Worm (Caenorhabditis elegans) whole organism, L2 larva: ENCODE data around the gene hira-1.

ENCODE experiments used
- ama-1 ChIP-seq: fragments of 150-350 bp; optimal IDR thresholded peaks from 2 replicates; lab custom pipeline; 2018; ENCODE audit warnings: inconsistent platforms
- blmp-1 ChIP-seq: sonication (generic microtip); optimal IDR thresholded peaks from 2 replicates; lab custom pipeline; 2017; ENCODE audit warnings: missing genetic modification characterization, mild to moderate bottlenecking, missing compliant biosample characterization, antibody characterized with exemption, moderate library complexity; ENCODE audit not compliant: insufficient read depth
- ceh-16 ChIP-seq: fragments of 150-350 bp; optimal IDR thresholded peaks from 2 replicates; lab custom pipeline; 2014; ENCODE audit warnings: missing biosample characterization, missing genetic modification characterization
- elt-1 ChIP-seq: fragments of 150-350 bp; optimal IDR thresholded peaks from 2 replicates; lab custom pipeline; 2014; ENCODE audit warnings: missing biosample characterization, missing genetic modification characterization
- mdl-1 ChIP-seq, 2 experiments: fragments of 150-350 bp in 1 of 2; sonication (generic microtip) in 1 of 2; optimal IDR thresholded peaks; 2 replicates each; lab custom pipeline; 2017; ENCODE audit warnings: missing biosample characterization in 2 of 2, missing genetic modification characterization in 2 of 2
- nhr-11 ChIP-seq: fragments of 150-350 bp; optimal IDR thresholded peaks from 2 replicates; lab custom pipeline; 2014; ENCODE audit warnings: missing biosample characterization, missing genetic modification characterization
- nhr-12 ChIP-seq: fragments of 150-350 bp; optimal IDR thresholded peaks from 2 replicates; lab custom pipeline; 2014; ENCODE audit warnings: missing biosample characterization, missing genetic modification characterization
- nhr-21 ChIP-seq: fragments of 150-350 bp; optimal IDR thresholded peaks from 2 replicates; lab custom pipeline; 2014; ENCODE audit warnings: missing biosample characterization, missing genetic modification characterization
- nhr-237 ChIP-seq: fragments of 150-350 bp; optimal IDR thresholded peaks from 2 replicates; lab custom pipeline; 2014; ENCODE audit warnings: missing biosample characterization, missing genetic modification characterization
- unc-39 ChIP-seq: fragments of 150-350 bp; optimal IDR thresholded peaks from 2 replicates; lab custom pipeline; 2014; ENCODE audit warnings: missing biosample characterization, missing genetic modification characterization
- ztf-4 ChIP-seq: fragments of 150-350 bp; optimal IDR thresholded peaks from 2 replicates; lab custom pipeline; 2014; ENCODE audit warnings: missing biosample characterization, missing genetic modification characterization

DNA sequence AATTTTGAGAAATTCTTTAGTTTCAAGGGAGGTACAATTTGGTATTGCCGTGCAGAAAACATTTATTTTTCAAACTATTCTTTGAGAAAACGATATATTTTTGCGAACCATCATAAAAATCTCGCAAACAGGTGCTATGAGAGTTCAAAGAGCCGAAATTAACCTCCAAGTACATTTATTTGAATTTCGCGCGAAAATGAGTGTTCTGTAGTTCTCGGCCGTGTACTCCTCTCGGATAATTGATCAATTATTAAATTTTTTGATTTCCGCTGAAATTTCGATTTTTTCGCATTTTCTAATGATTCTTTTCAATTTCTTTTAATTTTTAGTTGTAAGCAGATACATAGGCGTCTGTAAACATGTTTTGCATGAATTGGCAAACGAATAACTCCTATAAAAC is 745 bp upstream of the hira-1 start:
- no peak for TF ChIP-seq nhr-21 (tag; lab: Kevin White, UChicago)
- TF ChIP-seq blmp-1 (tag; lab: Kevin White, UChicago): no peak
- TF ChIP-seq ama-1 (lab: Kevin White, UChicago): no peak
- TF ChIP-seq nhr-237 (tag; lab: Kevin White, UChicago): no peak
- no peak for TF ChIP-seq nhr-11 (tag; lab: Kevin White, UChicago)
- no peak for TF ChIP-seq elt-1 (tag; lab: Kevin White, UChicago)
- TF ChIP-seq nhr-12 (tag; lab: Kevin White, UChicago): no peak
- no peak for TF ChIP-seq unc-39 (tag; lab: Kevin White, UChicago)
- TF ChIP-seq mdl-1 (tag; optimal IDR thresholded peaks at IDR 0.05; lab: Kevin White, UChicago): no peak
- no peak for TF ChIP-seq ceh-16 (tag; lab: Kevin White, UChicago)
- TF ChIP-seq ztf-4 (tag; lab: Kevin White, UChicago): no peak
